Worm (Caenorhabditis elegans) whole organism, mixed stage, embryonic: ENCODE measurements around the gene cki-1.

ENCODE experiments used
- ceh-83 ChIP-seq: fragments of 200-800 bp; sonication (Bioruptor generic); optimal IDR thresholded peaks from 2 replicates; lab custom pipeline; 2018; ENCODE audit warnings: mild to moderate bottlenecking, missing genetic modification characterization, missing compliant biosample characterization
- ces-1 ChIP-seq: fragments of 150-350 bp; optimal IDR thresholded peaks from 2 replicates; lab custom pipeline; 2014; ENCODE audit warnings: missing biosample characterization, missing genetic modification reagents, missing genetic modification characterization
- elt-1 ChIP-seq: sonication (generic microtip); optimal IDR thresholded peaks from 2 replicates; lab custom pipeline; 2017; ENCODE audit warnings: missing genetic modification characterization, mild to moderate bottlenecking, missing compliant biosample characterization, antibody characterized with exemption, moderate library complexity, borderline replicate concordance; ENCODE audit not compliant: insufficient read depth
- hlh-1 ChIP-seq: fragments of 150-350 bp; optimal IDR thresholded peaks from 2 replicates; lab custom pipeline; 2014; ENCODE audit warnings: missing biosample characterization, missing genetic modification reagents, missing genetic modification characterization
- lin-13 ChIP-seq: fragments of 150-350 bp; optimal IDR thresholded peaks from 2 replicates; lab custom pipeline; 2014; ENCODE audit warnings: missing biosample characterization, missing genetic modification characterization
- mab-5 ChIP-seq: fragments of 150-350 bp; optimal IDR thresholded peaks from 2 replicates; lab custom pipeline; 2014; ENCODE audit warnings: missing biosample characterization, missing genetic modification characterization
- nhr-12 ChIP-seq: fragments of 150-350 bp; optimal IDR thresholded peaks from 2 replicates; lab custom pipeline; 2014; ENCODE audit warnings: missing biosample characterization, missing genetic modification characterization
- nhr-28 ChIP-seq: fragments of 150-350 bp; optimal IDR thresholded peaks from 2 replicates; lab custom pipeline; 2014; ENCODE audit warnings: missing biosample characterization, missing genetic modification characterization
- snpc-4 ChIP-seq: fragments of 150-350 bp; optimal IDR thresholded peaks from 2 replicates; lab custom pipeline; 2014; ENCODE audit warnings: missing biosample characterization, missing genetic modification characterization
- sptf-1 ChIP-seq: sonication (generic microtip); optimal IDR thresholded peaks from 2 replicates; lab custom pipeline; 2017; ENCODE audit warnings: mild to moderate bottlenecking, missing genetic modification characterization, moderate library complexity, missing compliant biosample characterization
- unc-39 ChIP-seq: fragments of 150-350 bp; optimal IDR thresholded peaks from 2 replicates; lab custom pipeline; 2014; ENCODE audit warnings: missing biosample characterization, missing genetic modification characterization
- unc-62 ChIP-seq: fragments of 150-350 bp; optimal IDR thresholded peaks from 2 replicates; lab custom pipeline; 2014; ENCODE audit warnings: missing biosample characterization, missing genetic modification reagents, missing genetic modification characterization
- ztf-11 ChIP-seq: fragments of 150-350 bp; optimal IDR thresholded peaks from 2 replicates; lab custom pipeline; 2014; ENCODE audit warnings: missing biosample characterization, missing genetic modification characterization

DNA sequence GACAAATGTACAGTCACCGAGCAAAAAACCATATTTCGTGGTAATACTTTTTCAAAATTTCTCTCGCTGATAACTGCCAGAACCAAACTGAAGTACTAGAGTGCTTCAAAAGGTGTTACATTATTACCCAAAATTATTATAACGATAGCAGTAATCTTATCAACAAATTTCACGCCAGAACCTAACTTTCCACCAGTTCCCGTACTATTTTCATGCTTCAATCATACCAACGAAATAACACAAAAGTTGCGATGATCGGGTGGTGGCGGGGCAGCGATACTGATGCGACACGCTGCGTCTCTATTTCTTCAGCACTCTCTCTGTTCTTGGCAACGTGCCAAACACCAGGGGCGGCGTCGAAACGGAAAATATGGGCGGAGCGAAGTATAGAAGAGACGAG is 2.1 kb upstream of the cki-1 start:
- no peak for TF ChIP-seq ztf-11 (tag; lab: Kevin White, UChicago)
- TF ChIP-seq snpc-4 (tag; lab: Kevin White, UChicago) = no peak
- TF ChIP-seq hlh-1 (tag; lab: Kevin White, UChicago) = no peak
- no peak for TF ChIP-seq mab-5 (tag; lab: Kevin White, UChicago)
- TF ChIP-seq nhr-28 = no peak
- no peak for TF ChIP-seq elt-1 (tag; lab: Kevin White, UChicago)
- TF ChIP-seq unc-39 (tag; lab: Kevin White, UChicago) = no peak
- no peak for TF ChIP-seq nhr-12 (tag; lab: Kevin White, UChicago)
- no peak for TF ChIP-seq lin-13 (tag; lab: Kevin White, UChicago)
- no peak for TF ChIP-seq ceh-83 (GFP tag; lab: Kevin White, UChicago)
- TF ChIP-seq unc-62 (GFP tag; lab: Kevin White, UChicago) = no peak
- no peak for TF ChIP-seq ces-1 (GFP tag; lab: Kevin White, UChicago)
- no peak for TF ChIP-seq sptf-1 (tag; lab: Kevin White, UChicago)
